Worm (Caenorhabditis elegans) whole organism, young adult: ENCODE results near the gene F41E6.8.

Experiments used
- ekl-4 ChIP-seq: fragments of 200-800 bp; sonication (Bioruptor generic); IDR thresholded peaks from 2 replicates; pipeline ENCODE4 v1.3.6; 2022; ENCODE audit warnings: missing genetic modification reagents, missing genetic modification characterization, missing compliant biosample characterization
- madf-6 ChIP-seq: fragments of 200-800 bp; sonication (Bioruptor generic); IDR thresholded peaks from 2 replicates; pipeline ENCODE4 v1.3.6; 2022; ENCODE audit warnings: missing genetic modification reagents, missing genetic modification characterization, missing compliant biosample characterization
- tlf-1 ChIP-seq: fragments of 200-800 bp; sonication (Bioruptor generic); optimal IDR thresholded peaks from 2 replicates; lab custom pipeline; 2018; ENCODE audit warnings: mild to moderate bottlenecking, missing genetic modification characterization, missing compliant biosample characterization

- TF ChIP-seq tlf-1 (no peak), ekl-4 (no peak), madf-6 (no peak)
Measured at ce11 chrV:8555955-8556354, 45.4 kb downstream of the F41E6.8 start.
